Fruit fly (Drosophila melanogaster): Measurements from ENCODE around the gene CG17270.

DNA sequence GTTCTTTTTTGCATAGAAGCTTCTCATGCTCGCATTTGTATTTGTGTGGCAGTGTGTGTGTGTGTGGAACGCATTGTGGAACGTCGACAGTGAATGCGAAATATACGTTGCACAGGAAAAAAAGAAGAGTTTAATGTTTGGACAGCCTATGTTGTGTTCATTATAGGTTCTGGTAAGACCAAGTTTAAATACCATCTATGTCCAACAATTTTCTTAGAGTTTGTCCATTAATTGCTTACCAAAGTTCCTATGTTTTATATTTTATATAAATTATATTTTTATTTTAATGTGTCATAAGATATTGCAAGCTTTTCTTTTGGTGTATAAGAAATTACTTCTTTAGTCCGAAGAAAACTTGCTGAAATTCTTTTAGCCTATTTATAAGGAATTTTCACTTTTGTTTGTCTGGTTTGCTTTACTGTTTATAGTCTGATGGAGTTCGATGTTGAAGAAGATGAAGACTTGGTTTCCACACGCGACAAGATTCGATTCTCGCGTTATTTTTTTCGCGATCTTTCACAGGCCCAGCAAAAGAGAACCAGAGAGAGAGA, 36.5 kb downstream of the CG17270 start:
- no peak for TF ChIP-seq CG8478 (optimal IDR thresholded peaks at IDR 0.05)
- TF ChIP-seq CTCF (optimal IDR thresholded peaks at IDR 0.05) = no peak
